Worm (Caenorhabditis elegans): ENCODE results near the gene Y37D8A.6.
A peak's percentile ranks its signal among the peaks of the same experiment; 100 is the strongest.

Y37D8A.6 gene

DNA sequence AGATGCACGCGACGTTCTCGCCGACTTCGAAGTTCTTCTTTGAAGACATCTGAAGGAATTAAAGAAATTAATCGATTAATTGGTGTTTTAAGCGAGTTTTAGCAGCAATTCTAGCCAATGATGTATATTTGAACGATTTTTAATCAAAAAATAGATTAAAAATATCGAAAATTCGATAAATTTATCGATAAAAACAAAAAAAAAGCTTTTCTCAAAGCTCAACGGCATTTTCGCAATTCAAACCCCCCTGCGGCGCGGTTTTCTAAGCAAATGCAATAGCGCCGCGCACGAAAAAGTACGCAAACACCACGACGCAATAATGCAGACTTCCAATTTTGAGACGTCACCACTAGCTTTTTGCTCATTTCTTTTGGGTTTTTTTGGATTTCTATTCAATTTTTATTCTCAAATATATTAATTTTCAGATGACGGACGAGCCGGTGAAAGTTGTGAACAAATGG, 4.5 kb upstream of the Y37D8A.6 start, which contains the start of the genes mrg-1 and spcs-2 (continued):
- TF ChIP-seq F23B12.7 (tag; optimal IDR thresholded peaks at IDR 0.05; ENCODE audit: insufficient read depth) (peak; percentile 94), T26A5.8 (tag; optimal IDR thresholded peaks at IDR 0.05) (no peak), madf-6 (GFP tag; IDR thresholded peaks at IDR 0.05) (peak; percentile 84), aptf-2 (GFP tag; conservative IDR thresholded peaks at IDR 0.05) (0 out of 2 replicates have a peak, but pooled peaks have one; percentile 55), F22D6.2 (tag; optimal IDR thresholded peaks at IDR 0.05) (no peak), chd-7 (tag; optimal IDR thresholded peaks at IDR 0.05) (no peak), fkh-3 (tag; optimal IDR thresholded peaks at IDR 0.05) (no peak), dpff-1 (tag; optimal IDR thresholded peaks at IDR 0.05) (no peak), ekl-4 (GFP tag; IDR thresholded peaks at IDR 0.05) (peak; percentile 76), madf-10 (tag; optimal IDR thresholded peaks at IDR 0.05) (peak; percentile 68), F39B2.1 (GFP tag; IDR thresholded peaks at IDR 0.05) (no peak), nhr-80 (tag; optimal IDR thresholded peaks at IDR 0.05) (peak; percentile 53), Y95B8A.8 (GFP tag; IDR thresholded peaks at IDR 0.05) (0 out of 2 replicates have a peak, but pooled peaks have one; percentile 64), nhr-179 (tag; optimal IDR thresholded peaks at IDR 0.05) (no peak), egl-44 (GFP tag; IDR thresholded peaks at IDR 0.05) (peak; percentile 50; the same call in 1 of the 2 replicates), K11D2.4 (GFP tag; IDR thresholded peaks at IDR 0.05) (peak; percentile 82), F52B5.7 (tag; optimal IDR thresholded peaks at IDR 0.05) (no peak), hmg-20 (GFP tag; IDR thresholded peaks at IDR 0.05) (0 out of 2 replicates have a peak, but pooled peaks have one; percentile 13), B0336.3 (GFP tag; IDR thresholded peaks at IDR 0.05) (peak; percentile 81), ets-4 (GFP tag; optimal IDR thresholded peaks at IDR 0.05) (no peak), ceh-58 (GFP tag; IDR thresholded peaks at IDR 0.05) (no peak), efl-1 (GFP tag; optimal IDR thresholded peaks at IDR 0.05) (peak; percentile 74), nhr-27 (tag; optimal IDR thresholded peaks at IDR 0.05) (no peak), hsf-1 (GFP tag; IDR thresholded peaks at IDR 0.05) (no peak), akir-1 (GFP tag; optimal IDR thresholded peaks at IDR 0.05) (no peak), let-607 (tag; optimal IDR thresholded peaks at IDR 0.05) (peak in 1 of 2 experiments; percentile 49), tlf-1 (GFP tag; optimal IDR thresholded peaks at IDR 0.05) (peak; percentile 81), madf-3 (GFP tag; IDR thresholded peaks at IDR 0.05) (peak; percentile 89), zfh-2 (GFP tag; conservative IDR thresholded peaks at IDR 0.05) (0 out of 2 replicates have a peak, but pooled peaks have one; percentile 4), F57A8.1 (GFP tag; optimal IDR thresholded peaks at IDR 0.05) (no peak), ZK185.1 (tag; optimal IDR thresholded peaks at IDR 0.05; ENCODE audit: poor library complexity, severe bottlenecking) (peak; percentile 91), madf-8 (GFP tag; conservative IDR thresholded peaks at IDR 0.05) (no peak), hlh-12 (tag; optimal IDR thresholded peaks at IDR 0.05) (no peak), zim-3 (tag; optimal IDR thresholded peaks at IDR 0.05) (no peak), sptf-2 (GFP tag; optimal IDR thresholded peaks at IDR 0.05) (no peak), sdz-38 (tag; optimal IDR thresholded peaks at IDR 0.05) (no peak), die-1 (tag; optimal IDR thresholded peaks at IDR 0.05) (no peak), bed-2 (GFP tag; IDR thresholded peaks at IDR 0.05) (no peak), unc-130 (GFP tag; optimal IDR thresholded peaks at IDR 0.05) (peak; percentile 60), tbx-9 (tag; optimal IDR thresholded peaks at IDR 0.05; ENCODE audit: borderline replicate concordance) (no peak), ceh-27 (GFP tag; optimal IDR thresholded peaks at IDR 0.05) (peak; percentile 71), rcor-1 (GFP tag; IDR thresholded peaks at IDR 0.05) (peak; percentile 82), mes-4 (tag; optimal IDR thresholded peaks at IDR 0.05) (no peak)

Data from whole organism, young adult.